Fruit fly (Drosophila melanogaster) S2 (cell line): Measurements from ENCODE around the gene crp.

Experiments
- CG8478 ChIP-seq: fragments of >200 bp; optimal IDR thresholded peaks from 2 replicates; lab custom pipeline; 2018
- CTCF ChIP-seq, 2 experiments: fragments of >200 bp; optimal IDR thresholded peaks; 2 replicates each; lab custom pipeline; 2018

DNA sequence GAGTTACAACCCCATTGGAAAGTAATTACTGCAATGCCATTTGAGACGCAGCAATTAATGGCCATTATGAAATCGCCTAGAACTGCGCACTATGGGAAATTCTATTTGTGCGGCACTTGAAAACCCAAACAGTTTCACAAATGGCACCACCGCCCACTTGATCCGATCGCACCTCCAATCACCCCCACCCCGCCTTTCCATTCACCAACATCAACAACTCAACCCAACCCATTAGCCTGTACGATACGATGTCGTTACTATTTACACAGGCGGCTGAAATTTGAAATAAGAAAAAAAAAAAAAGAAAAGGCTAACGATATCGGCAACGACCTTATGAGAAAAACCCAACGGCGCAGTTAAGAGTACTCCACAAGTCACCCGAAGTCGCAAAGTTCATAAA, 29.6 kb upstream of the crp start:
- TF ChIP-seq CTCF (optimal IDR thresholded peaks at IDR 0.05; lab: Kevin White, UChicago) (no peak), CG8478 (no peak)
